Worm (Caenorhabditis elegans): Measurements from ENCODE around the gene ZC250.2.

The ZC250.2 gene

ce11 chrV:5835397-5835796 lies 43.3 kb downstream of the ZC250.2 start:
- no peak for TF ChIP-seq ZK546.5 (tag; optimal IDR thresholded peaks at IDR 0.05)
- TF ChIP-seq nhr-23 (tag; optimal IDR thresholded peaks at IDR 0.05), result no peak
- TF ChIP-seq mml-1 (tag; optimal IDR thresholded peaks at IDR 0.05), result no peak

DNA sequence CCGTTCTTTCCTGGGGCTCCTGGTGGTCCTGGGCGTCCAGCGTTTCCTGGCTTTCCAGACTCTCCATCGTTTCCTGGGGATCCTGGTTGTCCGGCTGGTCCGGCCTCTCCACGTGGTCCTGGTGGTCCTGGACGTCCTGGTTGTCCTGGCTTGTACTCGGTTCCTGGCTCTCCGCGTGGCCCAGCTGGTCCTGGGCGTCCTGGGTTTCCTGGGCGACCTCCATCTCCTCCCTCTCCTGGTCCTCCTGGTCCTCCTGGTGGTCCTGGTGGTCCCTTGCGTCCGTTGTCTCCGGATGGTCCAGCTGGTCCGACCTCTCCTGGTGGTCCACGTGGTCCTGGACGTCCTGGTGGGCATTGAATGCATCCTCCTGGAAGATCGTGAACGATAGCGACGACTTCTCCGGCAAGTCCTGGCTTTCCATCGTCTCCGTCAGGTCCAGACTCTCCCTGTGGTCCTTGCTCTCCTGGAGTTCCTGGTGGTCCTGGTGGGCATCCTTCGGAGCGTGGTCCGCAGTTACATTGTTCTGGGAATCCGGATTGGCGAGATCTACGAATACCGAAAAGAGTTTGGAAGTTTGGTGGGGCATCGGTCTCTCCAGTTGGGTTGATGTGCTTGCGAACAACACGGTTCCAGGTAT lies 44.0 kb downstream of the ZC250.2 start:
- TF ChIP-seq elt-3 (tag; optimal IDR thresholded peaks at IDR 0.05) (no peak), hmg-11 (tag; optimal IDR thresholded peaks at IDR 0.05) (no peak), ceh-9 (tag; optimal IDR thresholded peaks at IDR 0.05) (no peak), egl-27 (tag; optimal IDR thresholded peaks at IDR 0.05) (no peak), elt-2 (tag; optimal IDR thresholded peaks at IDR 0.05) (no peak), nhr-67 (tag; optimal IDR thresholded peaks at IDR 0.05) (no peak), snpc-4 (tag; optimal IDR thresholded peaks at IDR 0.05) (no peak), eor-1 (tag; optimal IDR thresholded peaks at IDR 0.05) (no peak), ama-1 (optimal IDR thresholded peaks at IDR 0.05) (no peak), nhr-43 (tag; optimal IDR thresholded peaks at IDR 0.05; ENCODE audit: poor library complexity, severe bottlenecking) (no peak), pha-4 (tag; optimal IDR thresholded peaks at IDR 0.05) (no peak), nhr-23 (tag; optimal IDR thresholded peaks at IDR 0.05) (no peak), nfya-1 (tag; optimal IDR thresholded peaks at IDR 0.05; ENCODE audit: insufficient read depth) (no peak)

- TF ChIP-seq zag-1 (tag; optimal IDR thresholded peaks at IDR 0.05) (no peak), nhr-12 (tag; optimal IDR thresholded peaks at IDR 0.05) (no peak), sea-2 (GFP tag; optimal IDR thresholded peaks at IDR 0.05) (no peak), lsy-12 (tag; optimal IDR thresholded peaks at IDR 0.05) (no peak), ZK546.5 (tag; optimal IDR thresholded peaks at IDR 0.05) (no peak), ztf-4 (tag; optimal IDR thresholded peaks at IDR 0.05) (no peak), nhr-28 (tag; optimal IDR thresholded peaks at IDR 0.05) (no peak), eor-1 (tag; optimal IDR thresholded peaks at IDR 0.05) (no peak), snpc-4 (tag; optimal IDR thresholded peaks at IDR 0.05) (no peak), pha-4 (tag; optimal IDR thresholded peaks at IDR 0.05) (no peak)
These were observed 44.5 kb downstream of the ZC250.2 start, which contains the start of gene col-140 for ce11 chrV:5836616-5836982. Gene col-140, minus strand, starts transcription at chrV:5836834.

DNA sequence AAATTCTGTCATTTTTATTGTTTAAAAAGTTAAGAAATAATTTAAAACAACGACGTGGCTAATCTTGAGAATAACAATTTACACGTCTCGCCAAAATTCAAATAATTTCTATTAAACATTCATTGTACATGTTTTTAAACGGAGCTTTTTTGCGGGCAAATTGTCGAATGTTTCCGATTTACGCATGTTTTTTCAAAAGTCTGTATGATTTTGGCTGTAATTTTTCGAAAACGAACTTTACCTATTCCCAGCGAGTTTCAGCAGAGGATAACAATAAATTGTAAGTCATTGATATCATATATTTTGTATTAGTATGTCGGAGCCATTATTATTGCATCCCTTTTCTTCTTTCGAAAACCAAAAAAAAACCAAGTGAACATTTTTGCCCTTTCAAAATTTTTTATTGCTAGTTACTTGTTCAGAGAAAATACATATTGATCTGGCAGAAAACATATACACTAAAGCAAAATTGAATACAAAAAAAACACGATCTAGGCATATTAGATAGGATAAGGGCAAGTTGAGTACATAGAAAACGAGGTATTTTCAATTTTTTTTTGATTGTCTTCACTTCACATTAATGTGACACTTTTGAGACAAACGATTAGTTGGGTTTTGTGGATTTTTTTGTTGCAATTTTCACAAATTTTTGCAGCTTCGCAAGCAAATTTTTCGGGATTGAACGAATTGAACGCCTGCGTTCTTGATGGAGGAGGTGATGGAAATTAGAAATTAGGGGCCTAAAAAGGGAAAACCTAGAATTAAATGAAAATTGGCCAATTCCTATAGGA lies 46.6 kb downstream of the ZC250.2 start, which contains the start of gene F26F12.2:
F26F12.2 (minus strand) TSS at position 38 of the 791 bp plus-strand sequence.
- TF ChIP-seq pha-4 (tag; optimal IDR thresholded peaks at IDR 0.05) (no peak), jun-1 (tag; optimal IDR thresholded peaks at IDR 0.05) (peak; percentile 4), lin-15B (tag; optimal IDR thresholded peaks at IDR 0.05) (no peak), unc-62 (GFP tag; optimal IDR thresholded peaks at IDR 0.05) (no peak), nhr-25 (tag; optimal IDR thresholded peaks at IDR 0.05) (peak; percentile 56), nhr-77 (tag; optimal IDR thresholded peaks at IDR 0.05) (no peak), egl-27 (tag; optimal IDR thresholded peaks at IDR 0.05) (no peak), nhr-43 (tag; optimal IDR thresholded peaks at IDR 0.05; ENCODE audit: poor library complexity, severe bottlenecking) (peak; percentile 73), nhr-23 (tag; optimal IDR thresholded peaks at IDR 0.05) (peak; percentile 45), snpc-4 (tag; optimal IDR thresholded peaks at IDR 0.05) (no peak), ama-1 (optimal IDR thresholded peaks at IDR 0.05) (peak; percentile 85), elt-2 (tag; optimal IDR thresholded peaks at IDR 0.05) (peak; percentile 7), ceh-82 (tag; optimal IDR thresholded peaks at IDR 0.05) (no peak), ztf-4 (tag; optimal IDR thresholded peaks at IDR 0.05) (no peak), lsy-12 (tag; optimal IDR thresholded peaks at IDR 0.05) (peak; percentile 46), nhr-76 (tag; optimal IDR thresholded peaks at IDR 0.05) (no peak)

- TF ChIP-seq nhr-25 (tag; optimal IDR thresholded peaks at IDR 0.05) (peak; percentile 32), fkh-10 (GFP tag; optimal IDR thresholded peaks at IDR 0.05) (no peak)
These were observed 48.8 kb downstream of the ZC250.2 start for ce11 chrV:5840939-5841338.
